Worm (Caenorhabditis elegans): ENCODE measurements around the gene F35C11.2.

F35C11.2 gene

DNA sequence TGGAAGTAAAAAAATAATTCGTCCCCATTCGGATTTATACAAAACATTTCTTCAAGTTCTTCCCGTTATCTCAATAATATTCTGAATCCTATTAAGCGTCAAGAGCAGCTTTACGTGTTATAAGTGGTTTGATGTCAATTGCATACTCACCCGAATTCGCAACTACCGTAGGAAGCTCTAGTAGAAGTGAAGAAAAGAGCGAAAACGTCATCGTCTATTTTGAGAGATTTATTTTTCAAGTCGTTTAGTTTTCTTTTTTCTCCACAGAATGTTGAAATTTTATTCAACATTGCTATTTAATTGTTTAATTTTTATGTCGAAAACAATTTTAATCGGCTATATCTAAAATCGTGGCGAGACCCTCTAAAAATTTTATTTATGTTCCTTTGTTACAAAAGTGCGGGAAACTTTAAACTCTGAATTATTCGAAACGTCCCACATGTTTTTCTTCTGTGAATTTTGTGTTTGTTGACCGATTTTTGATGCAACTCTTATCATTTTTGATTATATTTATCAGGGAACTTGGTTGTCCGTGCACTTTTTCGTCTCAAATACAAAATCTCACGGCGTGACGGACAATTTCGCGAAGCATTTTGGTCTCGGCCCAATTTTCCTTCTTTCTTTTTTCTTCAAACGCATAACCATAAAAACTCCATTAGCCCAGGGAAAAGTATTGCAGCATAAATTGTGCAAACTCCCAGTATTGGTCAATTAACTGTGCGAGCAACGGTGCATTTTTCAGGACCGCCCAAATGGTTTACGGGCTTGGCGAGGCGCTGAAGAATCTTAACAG is 21.4 kb upstream of the F35C11.2 start, which contains the start of gene tdc-1:
TSS of gene tdc-1 (plus strand) at position 743 of the 793 bp plus-strand sequence.
- TF ChIP-seq him-1 (tag; optimal IDR thresholded peaks at IDR 0.05) (peak; percentile 31), pbrm-1 (GFP tag; IDR thresholded peaks at IDR 0.05) (no peak), hlh-26 (GFP tag; conservative IDR thresholded peaks at IDR 0.05) (no peak), egl-18 (GFP tag; IDR thresholded peaks at IDR 0.05) (no peak), F33H1.4 (GFP tag; IDR thresholded peaks at IDR 0.05) (peak; percentile 88), madf-6 (GFP tag; IDR thresholded peaks at IDR 0.05) (peak; percentile 93), lsl-1 (GFP tag; optimal IDR thresholded peaks at IDR 0.05) (peak; percentile 90), akir-1 (GFP tag; optimal IDR thresholded peaks at IDR 0.05) (no peak), gei-17 (GFP tag; optimal IDR thresholded peaks at IDR 0.05) (no peak), snpc-1.3 (tag; optimal IDR thresholded peaks at IDR 0.05; ENCODE audit: insufficient read depth) (peak; percentile 20), xnd-1 (tag; optimal IDR thresholded peaks at IDR 0.05) (peak; percentile 88), efl-1 (GFP tag; optimal IDR thresholded peaks at IDR 0.05) (peak; percentile 82), madf-8 (GFP tag; conservative IDR thresholded peaks at IDR 0.05) (peak; percentile 76), dpl-1 (GFP tag; optimal IDR thresholded peaks at IDR 0.05) (peak; percentile 43), nfya-1 (tag; optimal IDR thresholded peaks at IDR 0.05; ENCODE audit: borderline replicate concordance, insufficient read depth) (no peak), D2030.7 (GFP tag; IDR thresholded peaks at IDR 0.05) (peak; percentile 51), lin-54 (GFP tag; optimal IDR thresholded peaks at IDR 0.05) (peak; percentile 59), dox-1 (GFP tag; IDR thresholded peaks at IDR 0.05) (peak; percentile 7; the same call in 1 of the 2 replicates)

ce11 chrII:8269351-8269750 is 20.7 kb upstream of the F35C11.2 start, which contains the start of gene K01C8.2:
TSS of gene K01C8.2 (minus strand) at chrII:8269451.
- no peak for TF ChIP-seq egl-18 (GFP tag; IDR thresholded peaks at IDR 0.05)
- no peak for TF ChIP-seq lin-40 (tag; optimal IDR thresholded peaks at IDR 0.05)
- TF ChIP-seq Y56A3A.18 (GFP tag; IDR thresholded peaks at IDR 0.05): no peak
- no peak for TF ChIP-seq unc-130 (GFP tag; optimal IDR thresholded peaks at IDR 0.05)
- TF ChIP-seq egl-44 (GFP tag; IDR thresholded peaks at IDR 0.05): no peak
- TF ChIP-seq Y95B8A.8 (GFP tag; IDR thresholded peaks at IDR 0.05): no peak
- no peak for TF ChIP-seq mxl-1 (tag; optimal IDR thresholded peaks at IDR 0.05)
- no peak for TF ChIP-seq nhr-80 (tag; optimal IDR thresholded peaks at IDR 0.05)
- no peak for TF ChIP-seq Y53G8AR.9 (GFP tag; conservative IDR thresholded peaks at IDR 0.05)
- TF ChIP-seq attf-3 (GFP tag; conservative IDR thresholded peaks at IDR 0.05): no peak
- no peak for TF ChIP-seq egrh-3 (GFP tag; IDR thresholded peaks at IDR 0.05)
- no peak for TF ChIP-seq ztf-3 (GFP tag; optimal IDR thresholded peaks at IDR 0.05)
- no peak for TF ChIP-seq ama-1 (optimal IDR thresholded peaks at IDR 0.05)
- no peak for TF ChIP-seq ama-1 (GFP tag; optimal IDR thresholded peaks at IDR 0.05)
- no peak for TF ChIP-seq ceh-100 (GFP tag; IDR thresholded peaks at IDR 0.05)
- no peak for TF ChIP-seq bed-2 (GFP tag; IDR thresholded peaks at IDR 0.05)

ce11 chrII:8267679-8268078 is 19.0 kb upstream of the F35C11.2 start:
- TF ChIP-seq lin-26 (GFP tag; IDR thresholded peaks at IDR 0.05) (0 out of 2 replicates have a peak, but pooled peaks have one; percentile 64), snpc-4 (GFP tag; optimal IDR thresholded peaks at IDR 0.05) (no peak), snpc-4 (tag; optimal IDR thresholded peaks at IDR 0.05) (no peak)

Measured in whole organism, young adult.